Worm (Caenorhabditis elegans) whole organism, L1 larva: ENCODE data around the gene ZK867.2.

Experiments
- C16A3.4 ChIP-seq: fragments of 150-350 bp; optimal IDR thresholded peaks from 2 replicates; lab custom pipeline; 2014; ENCODE audit warnings: missing biosample characterization, missing genetic modification characterization
- Y116A8C.19 ChIP-seq: sonication (generic microtip); optimal IDR thresholded peaks from 2 replicates; lab custom pipeline; 2016; ENCODE audit warnings: missing compliant biosample characterization, missing genetic modification characterization, borderline replicate concordance
- alr-1 ChIP-seq: fragments of 200-800 bp; sonication (Bioruptor generic); optimal IDR thresholded peaks from 2 replicates; lab custom pipeline; 2018; ENCODE audit warnings: borderline replicate concordance, mild to moderate bottlenecking, missing genetic modification characterization, missing compliant biosample characterization
- blmp-1 ChIP-seq: fragments of 150-350 bp; optimal IDR thresholded peaks from 2 replicates; lab custom pipeline; 2014; ENCODE audit warnings: missing biosample characterization, missing genetic modification characterization
- ceh-63 ChIP-seq: fragments of 200-800 bp; sonication (Bioruptor generic); optimal IDR thresholded peaks from 2 replicates; lab custom pipeline; 2018; ENCODE audit warnings: mild to moderate bottlenecking, missing genetic modification characterization, missing compliant biosample characterization
- ceh-82 ChIP-seq, 3 experiments: fragments of 150-350 bp in 1 of 3; sonication (generic microtip) in 2 of 3; optimal IDR thresholded peaks; 2 replicates each; lab custom pipeline; 2014 to 2017; ENCODE audit warnings: missing biosample characterization in 3 of 3, missing genetic modification characterization in 3 of 3
- ceh-90 ChIP-seq: sonication (generic microtip); optimal IDR thresholded peaks from 2 replicates; lab custom pipeline; 2016; ENCODE audit warnings: missing genetic modification characterization, missing compliant biosample characterization
- dsc-1 ChIP-seq: sonication (generic microtip); optimal IDR thresholded peaks from 2 replicates; lab custom pipeline; 2016; ENCODE audit warnings: mild to moderate bottlenecking, missing genetic modification characterization, missing compliant biosample characterization
- efl-1 ChIP-seq, 4 experiments: fragments of 150-350 bp; optimal IDR thresholded peaks in 3 of 4; peaks in 1 of 4; 1 replicate in 1 of 4; 2 replicates in 3 of 4; lab custom pipeline; 2014; ENCODE audit warnings: missing biosample characterization in 2 of 4, missing genetic modification characterization in 2 of 4, missing genetic modification reagents in 2 of 4
- efl-3 ChIP-seq: fragments of 200-800 bp; sonication (Bioruptor generic); optimal IDR thresholded peaks from 2 replicates; lab custom pipeline; 2018; ENCODE audit warnings: mild to moderate bottlenecking, missing genetic modification characterization, missing compliant biosample characterization
- elt-2 ChIP-seq: sonication (generic microtip); optimal IDR thresholded peaks from 2 replicates; lab custom pipeline; 2016; ENCODE audit warnings: missing genetic modification characterization, mild to moderate bottlenecking, inconsistent platforms, missing compliant biosample characterization, missing genetic modification reagents
- elt-3 ChIP-seq, 6 experiments: fragments of 150-350 bp in 1 of 6; sonication (generic microtip); optimal IDR thresholded peaks; 2 replicates each; lab custom pipeline; 2017 to 2018; ENCODE audit warnings: missing biosample characterization in 6 of 6, missing genetic modification characterization in 6 of 6, inconsistent platforms in 1 of 6
- grh-1 ChIP-seq: fragments of 200-800 bp; sonication (Bioruptor generic); IDR thresholded peaks from 2 replicates; pipeline ENCODE4 v1.3.6; 2022; ENCODE audit warnings: missing genetic modification reagents, missing genetic modification characterization, missing compliant biosample characterization
- hpl-2 ChIP-seq: fragments of 150-350 bp; optimal IDR thresholded peaks from 2 replicates; lab custom pipeline; 2014; ENCODE audit warnings: missing biosample characterization, missing genetic modification reagents, missing genetic modification characterization
- irx-1 ChIP-seq: sonication (generic microtip); optimal IDR thresholded peaks from 2 replicates; lab custom pipeline; 2016; ENCODE audit warnings: missing genetic modification characterization, missing compliant biosample characterization
- lin-14 ChIP-seq: fragments of 200-800 bp; sonication (Bioruptor generic); optimal IDR thresholded peaks from 2 replicates; lab custom pipeline; 2018; ENCODE audit warnings: mild to moderate bottlenecking, missing genetic modification characterization, moderate library complexity, missing compliant biosample characterization
- lin-35 ChIP-seq, 2 experiments: fragments of 150-350 bp; optimal IDR thresholded peaks; 2 replicates each; lab custom pipeline; 2014; ENCODE audit warnings: missing biosample characterization in 2 of 2, missing genetic modification characterization in 2 of 2, missing genetic modification reagents in 2 of 2
- lin-39 ChIP-seq: fragments of 150-350 bp; optimal IDR thresholded peaks from 2 replicates; lab custom pipeline; 2014; ENCODE audit warnings: missing biosample characterization, missing genetic modification reagents, missing genetic modification characterization
- lsy-2 ChIP-seq, 2 experiments: fragments of 150-350 bp; optimal IDR thresholded peaks; 2 replicates each; lab custom pipeline; 2014; ENCODE audit warnings: missing biosample characterization in 2 of 2, missing genetic modification characterization in 2 of 2
- mdl-1 ChIP-seq, 2 experiments: fragments of 150-350 bp; optimal IDR thresholded peaks; 2 replicates each; lab custom pipeline; 2014 to 2017; ENCODE audit warnings: missing biosample characterization in 2 of 2, missing genetic modification characterization in 2 of 2, inconsistent platforms in 1 of 2
- mef-2 ChIP-seq: fragments of 150-350 bp; optimal IDR thresholded peaks from 2 replicates; lab custom pipeline; 2014; ENCODE audit warnings: missing biosample characterization, missing genetic modification characterization
- nhr-19 ChIP-seq: fragments of 200-800 bp; sonication (Bioruptor generic); conservative IDR thresholded peaks from 2 replicates; pipeline ENCODE4 v1.3.6; 2022; ENCODE audit warnings: missing genetic modification characterization, missing compliant biosample characterization
- nhr-20 ChIP-seq: sonication (generic microtip); optimal IDR thresholded peaks from 2 replicates; lab custom pipeline; 2016; ENCODE audit warnings: mild to moderate bottlenecking, missing genetic modification characterization, missing compliant biosample characterization
- nhr-28 ChIP-seq: fragments of 150-350 bp; optimal IDR thresholded peaks from 2 replicates; lab custom pipeline; 2014; ENCODE audit warnings: missing biosample characterization, missing genetic modification characterization
- nhr-71 ChIP-seq: sonication (generic microtip); optimal IDR thresholded peaks from 2 replicates; lab custom pipeline; 2016; ENCODE audit warnings: mild to moderate bottlenecking, missing genetic modification characterization, moderate library complexity, missing compliant biosample characterization
- nhr-85 ChIP-seq: sonication (generic microtip); peaks from one replicate; lab custom pipeline; 2016; ENCODE audit warnings: missing genetic modification characterization, inconsistent platforms, missing compliant biosample characterization
- nhr-90 ChIP-seq: sonication (generic microtip); optimal IDR thresholded peaks from 2 replicates; lab custom pipeline; 2016; ENCODE audit warnings: mild to moderate bottlenecking, missing genetic modification characterization, missing compliant biosample characterization; ENCODE audit not compliant: poor library complexity
- pag-3 ChIP-seq: sonication (generic microtip); optimal IDR thresholded peaks from 2 replicates; lab custom pipeline; 2017; ENCODE audit warnings: missing genetic modification characterization, mild to moderate bottlenecking, missing compliant biosample characterization, antibody characterized with exemption, borderline replicate concordance; ENCODE audit not compliant: insufficient read depth
- pqm-1 ChIP-seq: sonication (generic microtip); optimal IDR thresholded peaks from 3 replicates; lab custom pipeline; 2017; ENCODE audit warnings: missing biosample characterization, missing genetic modification characterization
- rnt-1 ChIP-seq: sonication (generic microtip); optimal IDR thresholded peaks from 2 replicates; lab custom pipeline; 2016; ENCODE audit warnings: mild to moderate bottlenecking, missing genetic modification characterization, moderate library complexity, missing compliant biosample characterization
- snu-23 ChIP-seq: sonication (generic microtip); optimal IDR thresholded peaks from 2 replicates; lab custom pipeline; 2016; ENCODE audit warnings: missing genetic modification characterization, missing compliant biosample characterization
- sptf-1 ChIP-seq: fragments of 150-350 bp; optimal IDR thresholded peaks from 2 replicates; lab custom pipeline; 2014; ENCODE audit warnings: missing biosample characterization, missing genetic modification characterization
- swsn-7 ChIP-seq: sonication (generic microtip); optimal IDR thresholded peaks from 2 replicates; lab custom pipeline; 2016; ENCODE audit warnings: missing genetic modification characterization, missing compliant biosample characterization
- tbx-2 ChIP-seq: sonication (generic microtip); optimal IDR thresholded peaks from 2 replicates; lab custom pipeline; 2016; ENCODE audit warnings: missing genetic modification characterization, missing compliant biosample characterization
- unc-130 ChIP-seq: fragments of 150-350 bp; optimal IDR thresholded peaks from 2 replicates; lab custom pipeline; 2017; ENCODE audit warnings: missing biosample characterization, missing genetic modification characterization, inconsistent platforms
- unc-30 ChIP-seq: sonication (generic microtip); optimal IDR thresholded peaks from 2 replicates; lab custom pipeline; 2017; ENCODE audit warnings: missing biosample characterization, missing genetic modification characterization
- unc-62 ChIP-seq: fragments of 150-350 bp; optimal IDR thresholded peaks from 2 replicates; lab custom pipeline; 2014; ENCODE audit warnings: missing biosample characterization, missing genetic modification reagents, missing genetic modification characterization
- unc-86 ChIP-seq: sonication (generic microtip); optimal IDR thresholded peaks from 2 replicates; lab custom pipeline; 2016; ENCODE audit warnings: missing genetic modification characterization, missing compliant biosample characterization
- vab-15 ChIP-seq: sonication (generic microtip); optimal IDR thresholded peaks from 2 replicates; lab custom pipeline; 2017; ENCODE audit warnings: missing genotype, mild to moderate bottlenecking, missing genetic modification characterization, missing compliant biosample characterization
- xbp-1 ChIP-seq: sonication (generic microtip); optimal IDR thresholded peaks from 2 replicates; lab custom pipeline; 2016; ENCODE audit warnings: missing genetic modification characterization, missing compliant biosample characterization
- ztf-11 ChIP-seq, 2 experiments: sonication (generic microtip); optimal IDR thresholded peaks; 2 replicates each; lab custom pipeline; 2016 to 2017; ENCODE audit warnings: missing genetic modification characterization in 2 of 2, missing biosample characterization in 1 of 2, missing compliant biosample characterization in 1 of 2

The ZK867.2 gene

DNA sequence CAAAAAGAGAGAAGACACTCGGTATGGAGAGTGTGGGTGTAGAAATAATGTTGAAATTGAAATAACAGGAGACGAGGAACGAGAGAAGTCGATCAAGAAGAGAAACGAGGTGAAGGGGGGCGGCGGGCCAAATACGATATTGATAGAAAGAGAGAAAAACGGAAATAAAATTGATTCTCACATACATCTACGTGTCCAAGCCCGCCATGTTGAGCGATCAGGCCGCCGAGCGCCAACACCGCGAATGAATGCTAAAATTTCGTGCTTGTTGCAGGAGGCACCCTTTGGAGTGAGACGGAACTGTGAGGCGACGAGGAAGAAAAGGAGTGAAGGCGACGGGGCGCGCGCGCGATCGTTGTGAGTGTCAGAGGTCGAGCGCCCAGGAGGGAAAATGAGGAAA is 36.4 kb downstream of the ZK867.2 start, which contains the start of gene F46H5.7:
Gene F46H5.7 (minus strand): TSS at position 106 of the 400 bp plus-strand sequence.
- TF ChIP-seq elt-2: no peak
- peak; percentile 47 for TF ChIP-seq blmp-1
- peak; percentile 54 for TF ChIP-seq lin-14
- peak; percentile 15 for TF ChIP-seq snu-23 (GFP tag; lab: Kevin White, UChicago)
- peak in 1 of 6 experiments; percentile 15 for TF ChIP-seq elt-3 (tag; optimal IDR thresholded peaks at IDR 0.05; lab: Kevin White, UChicago)
- peak; percentile 73 for TF ChIP-seq nhr-85 (tag; lab: Kevin White, UChicago)
- no peak for TF ChIP-seq nhr-28 (tag; lab: Kevin White, UChicago)
- TF ChIP-seq nhr-19 (GFP tag; lab: Robert Waterston, UW): no peak

DNA sequence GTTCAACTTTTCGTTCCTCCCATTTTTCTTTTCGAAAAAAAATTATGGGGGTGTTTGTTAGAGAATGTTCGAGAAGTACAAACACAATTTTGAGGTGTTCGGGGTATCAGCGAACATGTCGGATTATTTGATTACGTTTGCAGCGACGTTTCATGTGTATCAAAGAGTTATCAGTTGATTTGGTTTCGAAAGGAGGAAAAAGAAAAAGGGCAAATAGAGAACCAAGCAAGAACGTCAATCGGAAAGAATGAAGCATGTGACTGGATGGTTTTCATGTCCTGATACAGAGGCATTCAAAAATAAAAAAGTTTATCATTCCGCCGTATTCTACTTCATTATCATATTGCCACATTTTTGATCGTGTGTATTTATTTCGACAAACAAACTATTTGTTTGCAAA is 38.2 kb downstream of the ZK867.2 start:
- TF ChIP-seq nhr-90 (tag; lab: Kevin White, UChicago) (peak; percentile 28), hpl-2 (GFP tag; lab: Kevin White, UChicago) (no peak), grh-1 (no peak), pqm-1 (tag; lab: Kevin White, UChicago) (peak; percentile 37), elt-3 (tag; optimal IDR thresholded peaks at IDR 0.05; lab: Kevin White, UChicago) (peak in 1 of 6 experiments; percentile 10), efl-1 (optimal IDR thresholded peaks at IDR 0.05; lab: Kevin White, UChicago) (no peak), efl-1 (GFP tag; optimal IDR thresholded peaks at IDR 0.05 in 1 of 2; lab: Kevin White, UChicago) (peak in 1 of 2 experiments; percentile 32), nhr-20 (tag; lab: Kevin White, UChicago) (peak; percentile 16), ztf-11 (tag; optimal IDR thresholded peaks at IDR 0.05; lab: Kevin White, UChicago) (no peak), pag-3 (tag; lab: Kevin White, UChicago) (no peak), unc-86 (tag; lab: Kevin White, UChicago) (no peak), nhr-28 (tag; lab: Kevin White, UChicago) (no peak), lin-35 (GFP tag; optimal IDR thresholded peaks at IDR 0.05; lab: Kevin White, UChicago) (peak in 1 of 2 experiments; percentile 48), ceh-63 (no peak), lin-14 (peak; percentile 26), elt-2 (peak; percentile 90)

DNA sequence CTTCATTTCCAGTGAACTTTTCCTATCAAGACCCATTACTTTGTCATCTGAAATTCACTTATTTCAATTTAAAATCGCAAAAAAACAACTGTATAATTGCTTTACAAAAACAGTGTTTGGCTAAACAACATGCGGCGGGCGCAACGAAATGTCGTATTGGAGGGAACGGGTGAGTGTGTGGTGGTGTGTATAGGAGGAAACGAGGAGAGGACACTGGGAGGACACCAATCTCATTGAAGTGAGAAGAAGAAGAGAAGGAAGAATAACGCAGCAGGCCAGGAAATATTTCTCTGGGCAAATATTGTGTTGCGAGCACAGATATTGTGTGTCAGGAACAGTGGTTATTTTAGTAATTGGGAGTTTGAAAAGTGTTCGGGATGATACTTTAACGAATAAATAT is 48.0 kb downstream of the ZK867.2 start, which contains the start of gene F46H5.4:
Gene F46H5.4 (minus strand): TSS at position 53 of the 400 bp plus-strand sequence.
- TF ChIP-seq sptf-1 (tag; lab: Kevin White, UChicago) (no peak), lin-14 (peak; percentile 74), tbx-2 (tag; lab: Kevin White, UChicago) (no peak), dsc-1 (tag; lab: Kevin White, UChicago) (no peak), nhr-71 (tag; lab: Kevin White, UChicago) (peak; percentile 39), ceh-82 (tag; optimal IDR thresholded peaks at IDR 0.05; lab: Kevin White, UChicago) (peak in 1 of 3 experiments; percentile 45), mdl-1 (tag; optimal IDR thresholded peaks at IDR 0.05; lab: Kevin White, UChicago) (no peak), swsn-7 (tag; lab: Kevin White, UChicago) (peak; percentile 9), vab-15 (no peak), rnt-1 (peak; percentile 39), lsy-2 (tag; optimal IDR thresholded peaks at IDR 0.05; lab: Kevin White, UChicago) (peak in 1 of 2 experiments; percentile 52), snu-23 (GFP tag; lab: Kevin White, UChicago) (peak; percentile 48), C16A3.4 (peak; percentile 29), elt-3 (tag; optimal IDR thresholded peaks at IDR 0.05; lab: Kevin White, UChicago) (no peak), mef-2 (tag; lab: Kevin White, UChicago) (no peak), alr-1 (tag; lab: Kevin White, UChicago) (no peak), irx-1 (peak; percentile 29), Y116A8C.19 (tag; lab: Kevin White, UChicago) (no peak), unc-130 (no peak), efl-1 (optimal IDR thresholded peaks at IDR 0.05; lab: Kevin White, UChicago) (no peak), efl-1 (GFP tag; optimal IDR thresholded peaks at IDR 0.05 in 1 of 2; lab: Kevin White, UChicago) (no peak), elt-2 (no peak), pqm-1 (tag; lab: Kevin White, UChicago) (no peak), blmp-1 (peak; percentile 54), lin-39 (no peak), ztf-11 (tag; optimal IDR thresholded peaks at IDR 0.05; lab: Kevin White, UChicago) (no peak), nhr-19 (GFP tag; lab: Robert Waterston, UW) (no peak), lin-35 (GFP tag; optimal IDR thresholded peaks at IDR 0.05; lab: Kevin White, UChicago) (peak in 1 of 2 experiments; percentile 32), ceh-90 (no peak), hpl-2 (GFP tag; lab: Kevin White, UChicago) (no peak), xbp-1 (tag; lab: Kevin White, UChicago) (peak; percentile 26), nhr-20 (tag; lab: Kevin White, UChicago) (peak; percentile 38), unc-30 (tag; lab: Kevin White, UChicago) (no peak), unc-62 (GFP tag; lab: Kevin White, UChicago) (no peak), efl-3 (no peak)
